Fruit fly (Drosophila melanogaster): ENCODE results near the gene CG9915.
A peak's percentile ranks its signal among the peaks of the same experiment; 100 is the strongest.

Gene CG9915

dm6 chrX:16332615-16333288 is 19.8 kb upstream of the CG9915 start (continued):
- TF ChIP-seq vvl (GFP tag; IDR thresholded peaks at IDR 0.05) = peak; percentile 93
- TF ChIP-seq CG10959 (GFP tag; IDR thresholded peaks at IDR 0.05) = peak; percentile 81
- TF ChIP-seq pho (GFP tag; optimal IDR thresholded peaks at IDR 0.05) = peak; percentile 94
- TF ChIP-seq CG4730 (GFP tag; IDR thresholded peaks at IDR 0.05) = peak; percentile 82
- peak in 1 of 2 experiments; percentile 48 for TF ChIP-seq tll (GFP tag; optimal IDR thresholded peaks at IDR 0.05)
- TF ChIP-seq unc-4 (GFP tag; IDR thresholded peaks at IDR 0.05; ENCODE audit: partially characterized antibody) = no peak
- TF ChIP-seq Hr3 (GFP tag; optimal IDR thresholded peaks at IDR 0.05) = peak; percentile 90
- TF ChIP-seq Med (GFP tag) = peak; percentile 99
- TF ChIP-seq CG4820 (GFP tag; optimal IDR thresholded peaks at IDR 0.05) = peak; percentile 90
- TF ChIP-seq grau (tag; optimal IDR thresholded peaks at IDR 0.05) = peak; percentile 96
- peak; percentile 97 for TF ChIP-seq lilli (GFP tag; optimal IDR thresholded peaks at IDR 0.05)
- TF ChIP-seq HLH3B (GFP tag; IDR thresholded peaks at IDR 0.05) = peak; percentile 88
- TF ChIP-seq CG6272 (GFP tag; IDR thresholded peaks at IDR 0.05) = peak; percentile 84
- TF ChIP-seq Bdp1 (GFP tag; optimal IDR thresholded peaks at IDR 0.05) = peak; percentile 87
- TF ChIP-seq lola (GFP tag; optimal IDR thresholded peaks at IDR 0.05) = peak in 1 of 3 experiments; percentile 97
- TF ChIP-seq pum (GFP tag; optimal IDR thresholded peaks at IDR 0.05) = peak; percentile 93
- peak; percentile 89 for TF ChIP-seq Nf-YC (tag; optimal IDR thresholded peaks at IDR 0.05)
- peak; percentile 84 for TF ChIP-seq gt (GFP tag; IDR thresholded peaks at IDR 0.05)
- TF ChIP-seq p53 (GFP tag; optimal IDR thresholded peaks at IDR 0.05) = peak; percentile 81
- peak; percentile 92 to 97 for TF ChIP-seq bsh (GFP tag; optimal IDR thresholded peaks at IDR 0.05)
- TF ChIP-seq CG14014 (GFP tag; IDR thresholded peaks at IDR 0.05) = peak; percentile 89
- peak; percentile 95 for TF ChIP-seq chn (GFP tag; optimal IDR thresholded peaks at IDR 0.05)
- peak; percentile 97 for TF ChIP-seq CG2120 (GFP tag; optimal IDR thresholded peaks at IDR 0.05)
- no peak for TF ChIP-seq CG6791 (GFP tag; IDR thresholded peaks at IDR 0.05; ENCODE audit: partially characterized antibody)
- TF ChIP-seq CG1647 (GFP tag; optimal IDR thresholded peaks at IDR 0.05) = peak; percentile 92
- TF ChIP-seq kni (GFP tag; optimal IDR thresholded peaks at IDR 0.05) = peak; percentile 94
- TF ChIP-seq CG1832 (GFP tag; optimal IDR thresholded peaks at IDR 0.05) = no peak
- peak; percentile 89 for TF ChIP-seq CG1603 (tag; optimal IDR thresholded peaks at IDR 0.05)
- peak; percentile 96 for TF ChIP-seq CG13624 (GFP tag; optimal IDR thresholded peaks at IDR 0.05)
- TF ChIP-seq ab (GFP tag; optimal IDR thresholded peaks at IDR 0.05) = peak; percentile 85
- TF ChIP-seq CG12769 (tag; optimal IDR thresholded peaks at IDR 0.05) = peak; percentile 93
- peak; percentile 97 for TF ChIP-seq CG10209 (GFP tag; optimal IDR thresholded peaks at IDR 0.05)
- peak; percentile 91 for TF ChIP-seq da (GFP tag; optimal IDR thresholded peaks at IDR 0.05)
- TF ChIP-seq pita (GFP tag; optimal IDR thresholded peaks at IDR 0.05) = no peak
- no peak for TF ChIP-seq CG42726 (GFP tag; IDR thresholded peaks at IDR 0.05; ENCODE audit: partially characterized antibody)
- TF ChIP-seq CG13296 (GFP tag; optimal IDR thresholded peaks at IDR 0.05) = peak; percentile 98
- peak; percentile 96 for TF ChIP-seq CG30403 (GFP tag; optimal IDR thresholded peaks at IDR 0.05)
- peak; percentile 90 for TF ChIP-seq Bteb2 (GFP tag; optimal IDR thresholded peaks at IDR 0.05)
- TF ChIP-seq CG9437 (GFP tag; optimal IDR thresholded peaks at IDR 0.05) = peak; percentile 94
- TF ChIP-seq knrl (GFP tag; IDR thresholded peaks at IDR 0.05; ENCODE audit: partially characterized antibody) = no peak
- peak; percentile 98 for TF ChIP-seq CG17361 (GFP tag; IDR thresholded peaks at IDR 0.05)
- peak; percentile 94 for TF ChIP-seq tap (tag; optimal IDR thresholded peaks at IDR 0.05)
- peak; percentile 91 for TF ChIP-seq CG17912 (GFP tag; optimal IDR thresholded peaks at IDR 0.05)
- TF ChIP-seq otp (GFP tag; IDR thresholded peaks at IDR 0.05) = peak; percentile 89; the same call in 2 of the 3 replicates
- TF ChIP-seq CG12659 (GFP tag; optimal IDR thresholded peaks at IDR 0.05) = peak; percentile 98
- peak; percentile 94 for TF ChIP-seq CG10654 (GFP tag; optimal IDR thresholded peaks at IDR 0.05)
- peak; percentile 79 for TF ChIP-seq CG8290 (GFP tag; optimal IDR thresholded peaks at IDR 0.05)
- peak; percentile 88 to 89 for TF ChIP-seq CG8290 (tag; optimal IDR thresholded peaks at IDR 0.05)
- TF ChIP-seq Xbp1 (GFP tag; optimal IDR thresholded peaks at IDR 0.05) = peak; percentile 93

All from whole organism, embryonic.